Worm (Caenorhabditis elegans): ENCODE measurements around the gene cec-7.
A peak's percentile ranks its signal among the peaks of the same experiment; 100 is the strongest.

Gene cec-7

DNA sequence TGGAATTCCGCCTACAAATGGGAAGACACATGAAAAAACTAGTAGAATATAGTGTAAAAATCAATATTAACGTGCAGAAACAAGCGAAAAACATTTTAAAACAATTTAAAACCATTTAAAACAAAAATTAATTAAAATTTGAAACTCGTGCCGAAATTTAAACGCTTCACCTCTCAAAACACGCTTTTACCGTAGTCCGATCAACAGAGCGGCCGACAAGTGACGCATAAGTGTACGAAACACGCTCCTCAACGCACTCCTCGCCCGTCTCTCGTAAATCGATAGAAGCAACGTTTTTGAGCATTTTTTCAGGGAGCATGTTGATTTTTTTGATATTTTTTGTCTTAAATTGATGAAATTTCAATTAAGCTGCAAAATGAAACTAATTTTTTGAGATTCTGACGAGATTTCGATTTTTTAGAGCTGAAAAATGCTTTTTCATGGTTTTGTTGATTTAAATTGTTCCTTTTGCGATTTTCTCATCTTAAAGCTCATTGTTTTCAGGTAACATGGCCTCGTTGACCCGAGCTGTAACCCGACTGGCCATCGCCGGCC, 27.7 kb upstream of the cec-7 start, which contains the start of gene cox-5A (continued):
- TF ChIP-seq lir-1 (GFP tag; conservative IDR thresholded peaks at IDR 0.05): peak; percentile 96
- TF ChIP-seq athp-1 (tag; optimal IDR thresholded peaks at IDR 0.05): peak; percentile 98
- peak; percentile 91; the same call in 1 of the 2 replicates for TF ChIP-seq F37B4.10 (GFP tag; IDR thresholded peaks at IDR 0.05)
- peak; percentile 98 for TF ChIP-seq somi-1 (GFP tag; optimal IDR thresholded peaks at IDR 0.05)
- peak; percentile 75 for TF ChIP-seq xnd-1 (tag; optimal IDR thresholded peaks at IDR 0.05)
- TF ChIP-seq unc-62 (GFP tag; optimal IDR thresholded peaks at IDR 0.05): peak; percentile 68
- peak; percentile 77 for TF ChIP-seq egl-44 (GFP tag; IDR thresholded peaks at IDR 0.05)
- peak in 1 of 2 experiments; percentile 35 for TF ChIP-seq rec-8 (tag; optimal IDR thresholded peaks at IDR 0.05)
- peak; percentile 98 for TF ChIP-seq ZK185.1 (tag; optimal IDR thresholded peaks at IDR 0.05; ENCODE audit: poor library complexity, severe bottlenecking)
- peak; percentile 88 for TF ChIP-seq Y79H2A.3 (GFP tag; conservative IDR thresholded peaks at IDR 0.05)
- TF ChIP-seq rpc-1 (optimal IDR thresholded peaks at IDR 0.05): peak; percentile 38
- TF ChIP-seq rpc-1 (tag; optimal IDR thresholded peaks at IDR 0.05): no peak
- peak; percentile 26 for TF ChIP-seq B0261.1 (tag; optimal IDR thresholded peaks at IDR 0.05)
- TF ChIP-seq chd-7 (tag; optimal IDR thresholded peaks at IDR 0.05): peak; percentile 98
- TF ChIP-seq snpc-1.3 (tag; optimal IDR thresholded peaks at IDR 0.05; ENCODE audit: insufficient read depth): peak; percentile 97
- TF ChIP-seq ama-1 (optimal IDR thresholded peaks at IDR 0.05): peak; percentile 0
- TF ChIP-seq ama-1 (GFP tag; optimal IDR thresholded peaks at IDR 0.05): peak in 1 of 2 experiments; percentile 88
- TF ChIP-seq hmg-20 (GFP tag; IDR thresholded peaks at IDR 0.05): peak; percentile 95
- TF ChIP-seq mcd-1 (GFP tag; IDR thresholded peaks at IDR 0.05): peak; percentile 97
- peak; percentile 94 for TF ChIP-seq efl-1 (GFP tag; optimal IDR thresholded peaks at IDR 0.05)
- TF ChIP-seq Y95B8A.8 (GFP tag; IDR thresholded peaks at IDR 0.05): peak; percentile 98
- TF ChIP-seq hsf-1 (GFP tag; IDR thresholded peaks at IDR 0.05): peak; percentile 86
- peak; percentile 80 for TF ChIP-seq tbp1 (GFP tag; optimal IDR thresholded peaks at IDR 0.05)
- TF ChIP-seq attf-6 (GFP tag; IDR thresholded peaks at IDR 0.05): peak; percentile 80
- TF ChIP-seq pha-4 (tag; optimal IDR thresholded peaks at IDR 0.05): peak; percentile 98
- peak; percentile 87 for TF ChIP-seq madf-8 (GFP tag; conservative IDR thresholded peaks at IDR 0.05)
- TF ChIP-seq nfya-2 (GFP tag; IDR thresholded peaks at IDR 0.05): peak; percentile 85; the same call in 1 of the 2 replicates
- TF ChIP-seq ekl-4 (GFP tag; IDR thresholded peaks at IDR 0.05): peak; percentile 99
- peak; percentile 87 for TF ChIP-seq ceh-79 (tag; optimal IDR thresholded peaks at IDR 0.05)
- TF ChIP-seq gei-17 (GFP tag; optimal IDR thresholded peaks at IDR 0.05): peak; percentile 92
- peak; percentile 47; the same call in 1 of the 2 replicates for TF ChIP-seq Y53F4B.3 (GFP tag; IDR thresholded peaks at IDR 0.05)
- no peak for TF ChIP-seq tbx-9 (tag; optimal IDR thresholded peaks at IDR 0.05; ENCODE audit: borderline replicate concordance)
- TF ChIP-seq lin-26 (GFP tag; IDR thresholded peaks at IDR 0.05): peak; percentile 72; the same call in 1 of the 2 replicates
- peak; percentile 86 for TF ChIP-seq ztf-18 (tag; optimal IDR thresholded peaks at IDR 0.05)
- TF ChIP-seq ceh-58 (GFP tag; IDR thresholded peaks at IDR 0.05): peak; percentile 78; the same call in 1 of the 2 replicates
- peak; percentile 99 for TF ChIP-seq ceh-27 (GFP tag; optimal IDR thresholded peaks at IDR 0.05)
- TF ChIP-seq snpc-3.4 (tag; optimal IDR thresholded peaks at IDR 0.05): peak; percentile 98
- TF ChIP-seq tlf-1 (GFP tag; optimal IDR thresholded peaks at IDR 0.05): peak; percentile 99
- TF ChIP-seq madf-3 (GFP tag; IDR thresholded peaks at IDR 0.05): peak; percentile 97
- peak; percentile 63 for TF ChIP-seq nhr-27 (tag; optimal IDR thresholded peaks at IDR 0.05)
- TF ChIP-seq sptf-2 (GFP tag; optimal IDR thresholded peaks at IDR 0.05): peak; percentile 47
- no peak for TF ChIP-seq hlh-26 (GFP tag; conservative IDR thresholded peaks at IDR 0.05)
- TF ChIP-seq pbrm-1 (GFP tag; IDR thresholded peaks at IDR 0.05): peak; percentile 99
- no peak for TF ChIP-seq F55B11.4 (tag; optimal IDR thresholded peaks at IDR 0.05; ENCODE audit: borderline replicate concordance, insufficient read depth)
- TF ChIP-seq mxl-1 (tag; optimal IDR thresholded peaks at IDR 0.05): no peak
- TF ChIP-seq egrh-3 (GFP tag; IDR thresholded peaks at IDR 0.05): peak; percentile 66; the same call in 1 of the 2 replicates
- peak; percentile 93 for TF ChIP-seq F49E8.2 (tag; optimal IDR thresholded peaks at IDR 0.05; ENCODE audit: insufficient read depth)
- peak; percentile 62 for TF ChIP-seq die-1 (tag; optimal IDR thresholded peaks at IDR 0.05)
